Fruit fly (Drosophila melanogaster): ENCODE measurements around the gene Fad2.

- TF ChIP-seq CG8478 (optimal IDR thresholded peaks at IDR 0.05) (no peak), CTCF (optimal IDR thresholded peaks at IDR 0.05) (no peak)
These were observed 21.7 kb downstream of the Fad2 start for dm6 chr3L:11045009-11045408.

Data from S2 (cell line).